Fruit fly (Drosophila melanogaster): Measurements from ENCODE around the gene CG17786.
A peak's percentile ranks its signal among the peaks of the same experiment; 100 is the strongest.

Gene CG17786

DNA sequence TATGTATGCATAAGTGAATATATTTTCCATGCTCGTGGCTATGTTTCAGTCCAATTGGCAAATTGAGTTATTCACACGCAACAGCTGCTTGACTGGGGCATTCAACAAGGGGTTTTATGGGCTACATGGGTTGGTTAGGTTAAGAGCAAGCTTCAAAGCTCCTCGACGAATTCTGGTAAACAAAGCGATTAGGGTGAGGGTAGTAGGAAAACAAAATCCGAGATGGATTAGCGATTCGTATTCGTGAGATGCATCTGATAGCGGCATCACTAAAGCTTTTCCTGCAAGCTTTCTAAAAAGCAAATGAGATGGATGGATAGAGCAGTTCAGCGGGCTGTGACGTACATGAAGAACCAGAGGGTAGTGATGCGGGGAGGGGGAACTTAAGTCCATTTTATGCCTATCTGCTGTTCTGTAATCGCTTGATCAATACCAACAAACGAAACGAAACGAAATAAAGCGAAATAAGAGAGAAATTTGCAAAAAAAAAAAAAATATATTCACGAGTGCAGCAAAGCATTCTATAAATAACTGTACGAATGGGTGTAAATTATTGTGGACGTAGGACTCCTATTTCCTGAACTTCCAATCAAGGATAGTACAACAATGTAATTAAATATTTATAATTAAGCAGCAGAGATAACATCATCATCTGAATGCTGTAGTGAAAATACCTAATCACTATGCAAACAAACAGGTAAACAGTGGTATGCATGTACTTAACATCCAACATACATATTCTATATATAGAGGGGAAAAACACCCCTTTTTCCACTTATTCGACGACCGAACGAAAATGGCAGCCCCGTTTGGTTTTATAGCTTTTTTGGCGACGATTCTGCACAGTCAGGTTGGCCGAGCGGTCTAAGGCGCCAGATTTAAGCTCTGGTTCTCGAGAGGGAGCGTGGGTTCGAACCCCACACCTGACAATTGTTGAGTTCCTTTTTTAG, 46.2 kb upstream of the CG17786 start:
- TF ChIP-seq Pif1B (GFP tag; optimal IDR thresholded peaks at IDR 0.05) = peak; percentile 3
- TF ChIP-seq CG32121 (GFP tag; IDR thresholded peaks at IDR 0.05) = 0 out of 2 replicates have a peak, but pooled peaks have one; percentile 8
- TF ChIP-seq CG8159 (tag; optimal IDR thresholded peaks at IDR 0.05) = no peak
- TF ChIP-seq rn (GFP tag; IDR thresholded peaks at IDR 0.05) = no peak

DNA sequence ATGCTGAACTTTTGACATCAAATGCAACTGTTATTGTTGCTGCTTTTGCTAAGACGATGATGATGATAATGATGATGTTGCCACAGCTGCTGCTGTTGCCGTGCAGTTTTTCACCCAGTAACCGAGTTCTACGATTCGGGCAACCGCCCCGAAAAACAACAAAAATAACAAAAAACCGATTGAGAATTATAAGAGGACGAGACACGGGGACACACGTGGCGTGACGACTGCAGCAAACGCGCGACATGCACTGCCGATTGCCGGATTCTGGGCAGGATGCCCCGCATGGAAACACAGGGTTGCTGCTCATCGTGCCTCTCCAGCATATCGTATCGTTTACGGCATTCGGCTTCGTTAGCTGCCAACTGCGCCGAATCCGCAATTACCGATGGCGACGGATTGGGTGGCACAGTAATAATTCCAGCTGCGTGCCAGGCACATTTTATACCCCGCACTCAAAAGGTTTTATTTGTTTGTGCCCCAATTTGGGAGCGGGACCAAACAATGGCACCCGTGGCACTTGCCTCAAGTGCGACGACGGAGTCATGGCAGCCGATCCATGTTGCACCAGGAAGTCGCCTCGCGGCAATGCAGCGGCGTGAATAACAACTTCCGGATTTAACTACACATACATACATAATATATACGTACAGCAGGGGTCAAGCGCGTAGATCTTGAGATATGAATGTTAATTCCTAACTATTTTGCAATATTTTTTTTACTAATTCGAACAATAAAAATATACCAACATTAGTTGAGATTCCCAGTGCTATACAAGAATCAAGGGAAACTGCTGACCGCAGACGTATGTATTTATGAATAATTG, 45.3 kb upstream of the CG17786 start:
- no peak for TF ChIP-seq Pif1B (GFP tag; optimal IDR thresholded peaks at IDR 0.05)
- TF ChIP-seq Pif1A (GFP tag; optimal IDR thresholded peaks at IDR 0.05) = peak; percentile 49
- 0 out of 2 replicates have a peak, but pooled peaks have one; percentile 5 for TF ChIP-seq Ets98B (GFP tag; IDR thresholded peaks at IDR 0.05)
- no peak for TF ChIP-seq CG32121 (GFP tag; IDR thresholded peaks at IDR 0.05)
- TF ChIP-seq fd96Ca (GFP tag; IDR thresholded peaks at IDR 0.05) = peak; percentile 13; the same call in 1 of the 3 replicates
- TF ChIP-seq CG8301 (tag; optimal IDR thresholded peaks at IDR 0.05) = peak; percentile 20
- peak; percentile 17 for TF ChIP-seq CG9948 (tag; optimal IDR thresholded peaks at IDR 0.05)
- TF ChIP-seq CG15710 (tag; optimal IDR thresholded peaks at IDR 0.05) = no peak
- TF ChIP-seq CG17806 (tag; optimal IDR thresholded peaks at IDR 0.05) = no peak
- TF ChIP-seq CG14655 (GFP tag; optimal IDR thresholded peaks at IDR 0.05) = peak; percentile 30
- peak; percentile 46 for TF ChIP-seq CG8159 (tag; optimal IDR thresholded peaks at IDR 0.05)
- 0 out of 3 replicates have a peak, but pooled peaks have one; percentile 6 for TF ChIP-seq CG4496 (GFP tag; IDR thresholded peaks at IDR 0.05)
- TF ChIP-seq CG34367 (tag; optimal IDR thresholded peaks at IDR 0.05) = no peak
- TF ChIP-seq Snoo (tag; optimal IDR thresholded peaks at IDR 0.05) = no peak

DNA sequence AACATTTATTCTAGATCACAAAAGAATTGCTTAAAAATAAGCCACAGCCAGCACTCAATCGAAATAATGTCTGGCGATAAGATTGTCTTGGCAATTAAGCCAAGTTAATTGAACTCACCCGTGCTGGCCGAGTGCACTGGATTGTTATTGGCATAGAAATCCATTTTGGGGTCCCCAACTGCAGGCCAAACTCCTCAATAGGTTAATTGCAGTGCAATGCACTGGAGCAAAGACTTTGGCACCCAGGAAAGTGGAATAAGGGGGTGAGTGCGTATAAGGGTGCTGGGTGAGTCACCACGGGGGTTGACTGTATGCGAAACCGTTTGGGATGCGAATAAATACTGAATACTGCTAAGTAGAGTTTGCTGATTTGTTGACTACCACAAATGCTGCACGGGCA, 44.4 kb upstream of the CG17786 start:
- TF ChIP-seq Snoo (tag; optimal IDR thresholded peaks at IDR 0.05) = no peak
- TF ChIP-seq CG15710 (tag; optimal IDR thresholded peaks at IDR 0.05) = no peak
- TF ChIP-seq CG12605 (GFP tag; IDR thresholded peaks at IDR 0.05) = no peak
- no peak for TF ChIP-seq Ets98B (GFP tag; IDR thresholded peaks at IDR 0.05)
- TF ChIP-seq rn (GFP tag; IDR thresholded peaks at IDR 0.05) = no peak
- no peak for TF ChIP-seq fd96Ca (GFP tag; IDR thresholded peaks at IDR 0.05)
- no peak for TF ChIP-seq CG17806 (tag; optimal IDR thresholded peaks at IDR 0.05)
- TF ChIP-seq Pif1A (GFP tag; optimal IDR thresholded peaks at IDR 0.05) = no peak
- no peak for TF ChIP-seq EcR (GFP tag; optimal IDR thresholded peaks at IDR 0.05)
- TF ChIP-seq CG14655 (GFP tag; optimal IDR thresholded peaks at IDR 0.05) = no peak
- no peak for TF ChIP-seq gl (tag; optimal IDR thresholded peaks at IDR 0.05)
- no peak for TF ChIP-seq CG8301 (tag; optimal IDR thresholded peaks at IDR 0.05)

DNA sequence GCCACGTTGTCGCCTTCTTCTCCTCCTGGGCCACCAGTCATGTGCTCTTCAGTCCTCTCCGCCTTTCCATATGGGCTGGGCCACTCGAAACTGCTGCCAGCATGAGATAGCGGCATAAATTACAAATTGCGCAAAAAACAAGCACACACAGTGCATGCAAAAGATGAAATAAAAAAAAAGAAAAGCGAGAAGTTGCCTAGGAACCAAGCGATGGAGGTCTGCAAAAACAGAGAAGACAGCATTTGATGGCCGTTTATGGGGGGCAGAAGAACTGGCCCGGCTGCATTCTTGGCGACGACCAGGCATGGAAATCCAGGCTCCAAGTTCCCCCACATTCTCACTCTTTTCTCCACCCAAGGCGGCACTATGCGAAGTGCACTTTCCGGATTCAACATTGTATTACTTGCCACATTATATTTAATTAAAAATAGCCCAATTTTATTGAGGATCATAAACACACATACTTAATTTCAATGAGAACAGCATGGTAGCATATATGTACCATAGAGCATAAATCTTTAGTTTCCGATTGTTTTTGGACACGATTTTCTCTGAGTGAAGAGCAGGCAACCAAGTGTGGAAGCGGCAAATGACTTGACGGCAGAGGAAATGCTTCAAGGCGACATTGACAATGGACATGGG, 43.0 kb upstream of the CG17786 start:
- TF ChIP-seq fd96Ca (GFP tag; IDR thresholded peaks at IDR 0.05) (0 out of 3 replicates have a peak, but pooled peaks have one; percentile 32), CG8159 (tag; optimal IDR thresholded peaks at IDR 0.05) (peak; percentile 59), Snoo (tag; optimal IDR thresholded peaks at IDR 0.05) (no peak), CG8301 (tag; optimal IDR thresholded peaks at IDR 0.05) (peak; percentile 79), CG17806 (tag; optimal IDR thresholded peaks at IDR 0.05) (peak; percentile 73), Pif1A (GFP tag; optimal IDR thresholded peaks at IDR 0.05) (peak; percentile 69), Pif1B (GFP tag; optimal IDR thresholded peaks at IDR 0.05) (peak; percentile 76), Ets98B (GFP tag; IDR thresholded peaks at IDR 0.05) (peak; percentile 19; the same call in 1 of the 2 replicates), CG4496 (GFP tag; IDR thresholded peaks at IDR 0.05) (peak; percentile 18; the same call in 2 of the 3 replicates), CG34367 (tag; optimal IDR thresholded peaks at IDR 0.05) (peak; percentile 45), CG9948 (tag; optimal IDR thresholded peaks at IDR 0.05) (peak; percentile 75), D1 (tag; optimal IDR thresholded peaks at IDR 0.05) (peak; percentile 44), EcR (GFP tag; optimal IDR thresholded peaks at IDR 0.05) (peak; percentile 7), CG10348 (GFP tag; IDR thresholded peaks at IDR 0.05) (no peak), CG12605 (GFP tag; IDR thresholded peaks at IDR 0.05) (no peak), rn (GFP tag; IDR thresholded peaks at IDR 0.05) (no peak), gl (tag; optimal IDR thresholded peaks at IDR 0.05) (peak; percentile 9), CG13204 (GFP tag; optimal IDR thresholded peaks at IDR 0.05) (peak; percentile 45), CG14655 (GFP tag; optimal IDR thresholded peaks at IDR 0.05) (peak; percentile 87), CG15710 (tag; optimal IDR thresholded peaks at IDR 0.05) (peak; percentile 54), CG32121 (GFP tag; IDR thresholded peaks at IDR 0.05) (no peak)

DNA sequence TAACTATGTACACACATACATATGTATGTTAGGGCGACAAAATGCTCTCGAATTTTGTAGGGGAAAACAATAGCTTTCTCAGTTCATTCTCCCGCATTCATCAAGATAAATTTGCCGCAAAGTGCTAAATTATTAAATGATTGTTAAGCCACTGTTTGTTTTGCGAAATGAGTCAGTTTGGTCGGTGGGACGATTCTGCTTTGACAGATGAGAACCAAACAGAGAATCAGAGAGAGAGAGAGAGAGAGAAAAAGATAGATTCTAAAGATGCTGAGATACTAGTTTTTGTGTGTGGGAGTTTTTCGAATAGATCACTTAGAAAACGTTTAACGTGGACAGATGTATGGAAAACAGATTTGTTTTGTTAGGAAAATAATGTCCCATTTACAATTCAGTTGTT, 41.9 kb upstream of the CG17786 start:
- TF ChIP-seq CG14655 (GFP tag; optimal IDR thresholded peaks at IDR 0.05) = no peak
- TF ChIP-seq CG8159 (tag; optimal IDR thresholded peaks at IDR 0.05) = no peak
- TF ChIP-seq Ets98B (GFP tag; IDR thresholded peaks at IDR 0.05) = no peak
- no peak for TF ChIP-seq fd96Ca (GFP tag; IDR thresholded peaks at IDR 0.05)
- no peak for TF ChIP-seq D1 (tag; optimal IDR thresholded peaks at IDR 0.05)
- no peak for TF ChIP-seq CG34367 (tag; optimal IDR thresholded peaks at IDR 0.05)
- no peak for TF ChIP-seq CG12605 (GFP tag; IDR thresholded peaks at IDR 0.05)
- no peak for TF ChIP-seq Snoo (tag; optimal IDR thresholded peaks at IDR 0.05)
- no peak for TF ChIP-seq CG9948 (tag; optimal IDR thresholded peaks at IDR 0.05)
- TF ChIP-seq CG4496 (GFP tag; IDR thresholded peaks at IDR 0.05) = no peak
- TF ChIP-seq EcR (GFP tag; optimal IDR thresholded peaks at IDR 0.05) = no peak
